Worm (Caenorhabditis elegans): ENCODE results near the gene C03A3.1.
A peak's percentile ranks its signal among the peaks of the same experiment; 100 is the strongest.

Gene C03A3.1

DNA sequence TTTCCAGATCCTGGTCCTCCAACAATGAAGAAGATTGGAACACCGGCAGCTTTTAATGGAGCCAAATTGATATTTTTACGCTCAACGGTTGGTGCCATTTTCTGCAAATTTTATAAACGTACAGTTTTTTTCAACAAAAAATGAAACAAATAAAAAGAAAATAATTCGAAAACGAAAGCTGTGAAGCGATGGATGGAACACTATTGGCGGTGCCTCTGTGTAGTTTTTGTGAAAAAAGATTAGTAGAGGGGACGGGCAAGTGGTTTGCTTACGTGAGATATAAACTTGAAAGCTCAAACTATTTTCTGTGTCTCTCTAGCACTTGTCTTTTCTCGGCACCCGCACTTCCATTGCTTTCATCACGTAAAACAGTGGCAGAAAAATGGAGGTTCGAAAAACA lies 30.5 kb downstream of the C03A3.1 start, which contains the start of gene F38B2.4:
Gene F38B2.4, minus strand, starts transcription at position 101 of the 400 bp plus-strand sequence.
- TF ChIP-seq K09A11.1 (tag; optimal IDR thresholded peaks at IDR 0.05; ENCODE audit: insufficient read depth) (no peak), ceh-30 (tag; optimal IDR thresholded peaks at IDR 0.05) (no peak), nhr-232 (tag; optimal IDR thresholded peaks at IDR 0.05) (no peak), dve-1 (tag; optimal IDR thresholded peaks at IDR 0.05) (no peak), nfya-1 (tag; optimal IDR thresholded peaks at IDR 0.05) (no peak), ceh-34 (tag; optimal IDR thresholded peaks at IDR 0.05) (no peak), madf-2 (tag; optimal IDR thresholded peaks at IDR 0.05) (no peak), pqm-1 (tag; optimal IDR thresholded peaks at IDR 0.05) (no peak), tbx-2 (tag; optimal IDR thresholded peaks at IDR 0.05) (no peak), T23F11.4 (GFP tag; optimal IDR thresholded peaks at IDR 0.05) (no peak), zip-5 (tag; optimal IDR thresholded peaks at IDR 0.05) (no peak), gmeb-2 (tag; optimal IDR thresholded peaks at IDR 0.05) (no peak), fkh-6 (tag; optimal IDR thresholded peaks at IDR 0.05) (no peak), C08G9.2 (tag; optimal IDR thresholded peaks at IDR 0.05) (no peak), hlh-8 (tag; optimal IDR thresholded peaks at IDR 0.05) (no peak), ttx-3 (tag; optimal IDR thresholded peaks at IDR 0.05) (no peak), ahr-1 (tag; optimal IDR thresholded peaks at IDR 0.05) (no peak), ztf-16 (tag; optimal IDR thresholded peaks at IDR 0.05) (no peak), ceh-22 (tag; optimal IDR thresholded peaks at IDR 0.05) (no peak)

DNA sequence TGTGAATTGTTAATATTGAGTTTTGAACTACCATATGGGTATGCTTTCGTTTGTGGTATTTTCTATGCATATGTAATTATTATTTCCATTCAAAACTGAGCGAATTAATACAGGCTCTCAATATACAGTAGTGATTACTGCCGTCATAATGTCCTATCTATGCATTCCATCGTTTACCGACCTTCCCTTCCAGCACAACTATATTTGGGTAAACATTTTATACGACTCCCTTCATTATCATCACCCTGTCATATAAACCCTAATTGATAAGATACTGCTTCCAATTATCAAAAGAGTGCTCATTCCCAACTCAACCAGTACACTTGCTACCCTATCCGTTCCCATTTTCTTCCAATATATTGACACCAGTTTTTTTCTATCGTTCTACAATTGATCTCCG lies 32.8 kb downstream of the C03A3.1 start:
- TF ChIP-seq pha-2 (tag; optimal IDR thresholded peaks at IDR 0.05) (no peak), elt-2 (tag; optimal IDR thresholded peaks at IDR 0.05) (peak; percentile 77)

DNA sequence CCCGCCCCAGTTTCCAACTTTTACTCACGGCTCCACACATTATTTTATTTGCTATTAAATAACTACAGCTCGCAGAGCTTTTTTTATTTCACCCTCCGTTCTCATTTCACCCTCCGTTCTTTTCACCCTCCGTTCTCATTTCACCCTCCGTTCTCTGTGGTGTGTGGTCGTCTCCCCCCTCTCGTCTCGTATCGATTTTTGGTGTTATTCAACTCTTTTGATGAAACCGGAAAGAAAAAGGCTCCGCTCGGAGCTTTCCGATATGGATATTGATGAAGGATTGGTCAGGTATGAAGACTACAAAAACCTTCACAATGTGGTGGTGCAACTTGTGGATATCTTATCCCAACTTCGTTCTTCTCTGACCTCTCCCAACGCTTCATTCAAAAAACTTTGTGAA lies 33.4 kb downstream of the C03A3.1 start:
- TF ChIP-seq mec-3 (tag; optimal IDR thresholded peaks at IDR 0.05; ENCODE audit: borderline replicate concordance) = no peak
- TF ChIP-seq ceh-48 (tag; optimal IDR thresholded peaks at IDR 0.05) = peak; percentile 72

DNA sequence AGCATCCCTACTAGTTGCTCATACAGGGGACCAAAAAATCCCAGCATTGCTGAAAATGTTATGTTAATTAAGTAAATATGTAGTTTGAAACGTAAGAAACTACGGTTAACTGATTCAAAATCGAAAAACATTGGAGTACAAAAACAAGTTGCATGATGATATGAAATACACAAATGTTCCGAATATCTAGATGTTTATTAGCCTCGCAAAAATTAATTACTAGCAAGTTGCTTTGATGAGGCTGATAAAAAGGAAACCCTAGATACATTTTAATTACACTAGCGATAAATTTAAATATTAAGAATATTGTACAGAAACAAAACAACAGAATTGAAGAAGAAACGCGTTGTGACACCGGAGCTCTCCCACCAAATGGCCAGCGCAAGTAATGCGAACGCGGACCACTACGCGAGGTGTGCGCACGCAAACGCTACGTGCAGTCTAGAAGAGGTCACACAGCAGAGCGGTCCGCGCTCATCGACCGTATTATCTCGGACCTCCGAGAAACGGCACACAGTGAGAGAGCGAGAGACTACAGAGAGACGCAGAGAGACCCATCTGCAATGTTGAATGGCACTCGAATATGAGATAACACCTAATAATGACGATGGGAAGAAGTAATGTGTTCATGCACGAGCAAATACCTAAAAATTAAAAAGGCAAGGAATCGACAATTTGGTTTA lies 39.7 kb downstream of the C03A3.1 start, which contains the start of gene inx-2:
Gene inx-2, minus strand, starts transcription at position 51 of the 683 bp plus-strand sequence.
- TF ChIP-seq elt-2 (tag; optimal IDR thresholded peaks at IDR 0.05) = peak; percentile 44
- no peak for TF ChIP-seq pag-3 (tag; optimal IDR thresholded peaks at IDR 0.05; ENCODE audit: borderline replicate concordance)
- TF ChIP-seq sdc-2 (tag; optimal IDR thresholded peaks at IDR 0.05) = peak; percentile 50
- TF ChIP-seq dve-1 (tag; optimal IDR thresholded peaks at IDR 0.05) = no peak
- peak; percentile 48 for TF ChIP-seq pax-1 (tag; optimal IDR thresholded peaks at IDR 0.05)
- peak; percentile 63 for TF ChIP-seq tbx-2 (tag; optimal IDR thresholded peaks at IDR 0.05)
- TF ChIP-seq fkh-10 (GFP tag; optimal IDR thresholded peaks at IDR 0.05) = no peak
- TF ChIP-seq odd-2 (tag; optimal IDR thresholded peaks at IDR 0.05) = no peak
- peak; percentile 19 for TF ChIP-seq ceh-34 (tag; optimal IDR thresholded peaks at IDR 0.05)
- TF ChIP-seq ceh-9 (tag; optimal IDR thresholded peaks at IDR 0.05) = no peak
- no peak for TF ChIP-seq C38D4.7 (GFP tag; optimal IDR thresholded peaks at IDR 0.05)
- no peak for TF ChIP-seq npax-4 (tag; optimal IDR thresholded peaks at IDR 0.05)
- TF ChIP-seq K09A11.1 (tag; optimal IDR thresholded peaks at IDR 0.05; ENCODE audit: insufficient read depth) = no peak
- TF ChIP-seq nfya-1 (tag; optimal IDR thresholded peaks at IDR 0.05) = no peak
- no peak for TF ChIP-seq mec-3 (tag; optimal IDR thresholded peaks at IDR 0.05; ENCODE audit: borderline replicate concordance)
- peak; percentile 36 for TF ChIP-seq ceh-31 (tag; optimal IDR thresholded peaks at IDR 0.05)
- no peak for TF ChIP-seq unc-55 (GFP tag; optimal IDR thresholded peaks at IDR 0.05)
- TF ChIP-seq hlh-30 (tag; optimal IDR thresholded peaks at IDR 0.05; ENCODE audit: insufficient read depth) = peak; percentile 36
- TF ChIP-seq ceh-22 (tag; optimal IDR thresholded peaks at IDR 0.05) = no peak
- no peak for TF ChIP-seq ceh-14 (tag; optimal IDR thresholded peaks at IDR 0.05)
- TF ChIP-seq pros-1 (tag; optimal IDR thresholded peaks at IDR 0.05) = no peak
